Worm (Caenorhabditis elegans) whole organism, late embryonic: ENCODE measurements around the gene srbc-39.

Experiments used
- K02D7.2 ChIP-seq: sonication (generic microtip); optimal IDR thresholded peaks from 2 replicates; lab custom pipeline; 2017; ENCODE audit warnings: mild to moderate bottlenecking, missing genetic modification characterization, missing compliant biosample characterization
- ama-1 ChIP-seq: fragments of 150-350 bp; optimal IDR thresholded peaks from 2 replicates; lab custom pipeline; 2014
- ceh-22 ChIP-seq: sonication (generic microtip); optimal IDR thresholded peaks from 2 replicates; lab custom pipeline; 2017; ENCODE audit warnings: missing biosample characterization, missing genetic modification characterization
- ceh-45 ChIP-seq: fragments of 200-800 bp; sonication (Bioruptor generic); IDR thresholded peaks from 2 replicates; pipeline ENCODE4 v1.3.6; 2022; ENCODE audit warnings: missing genetic modification reagents, missing genetic modification characterization, missing compliant biosample characterization
- ceh-9 ChIP-seq: sonication (generic microtip); optimal IDR thresholded peaks from 2 replicates; lab custom pipeline; 2016; ENCODE audit warnings: mild to moderate bottlenecking, missing genetic modification characterization, inconsistent platforms, missing compliant biosample characterization
- elt-4 ChIP-seq: sonication (generic microtip); optimal IDR thresholded peaks from 2 replicates; lab custom pipeline; 2016; ENCODE audit warnings: missing genetic modification characterization, missing compliant biosample characterization
- ets-4 ChIP-seq: sonication (generic microtip); optimal IDR thresholded peaks from 2 replicates; lab custom pipeline; 2016; ENCODE audit warnings: missing genetic modification characterization, missing compliant biosample characterization
- lin-11 ChIP-seq: fragments of 200-800 bp; sonication (Bioruptor generic); optimal IDR thresholded peaks from 2 replicates; lab custom pipeline; 2018; ENCODE audit warnings: mild to moderate bottlenecking, missing genetic modification characterization, missing compliant biosample characterization
- npax-4 ChIP-seq: sonication (generic microtip); optimal IDR thresholded peaks from 2 replicates; lab custom pipeline; 2016; ENCODE audit warnings: missing genetic modification characterization, missing compliant biosample characterization
- odd-2 ChIP-seq: sonication (generic microtip); optimal IDR thresholded peaks from 2 replicates; lab custom pipeline; 2017; ENCODE audit warnings: antibody characterized with exemption, mild to moderate bottlenecking, missing genetic modification characterization, missing compliant biosample characterization
- pqm-1 ChIP-seq: sonication (generic microtip); optimal IDR thresholded peaks from 2 replicates; lab custom pipeline; 2016; ENCODE audit warnings: missing genetic modification characterization, missing compliant biosample characterization
- pros-1 ChIP-seq: fragments of 150-350 bp; optimal IDR thresholded peaks from 2 replicates; lab custom pipeline; 2014; ENCODE audit warnings: missing biosample characterization, missing genetic modification reagents, missing genetic modification characterization
- tbx-2 ChIP-seq: sonication (generic microtip); optimal IDR thresholded peaks from 2 replicates; lab custom pipeline; 2016; ENCODE audit warnings: missing genetic modification characterization, missing compliant biosample characterization

- TF ChIP-seq ama-1: no peak
- TF ChIP-seq pqm-1 (tag; lab: Kevin White, UChicago): no peak
- no peak for TF ChIP-seq ceh-22 (tag; lab: Kevin White, UChicago)
- no peak for TF ChIP-seq elt-4
- no peak for TF ChIP-seq pros-1 (tag; lab: Kevin White, UChicago)
- no peak for TF ChIP-seq ceh-9 (tag; lab: Kevin White, UChicago)
- TF ChIP-seq K02D7.2 (tag; lab: Kevin White, UChicago): no peak
- no peak for TF ChIP-seq lin-11
- TF ChIP-seq odd-2: no peak
- TF ChIP-seq tbx-2 (tag; lab: Kevin White, UChicago): no peak
- no peak for TF ChIP-seq npax-4
- TF ChIP-seq ceh-45: no peak
- TF ChIP-seq ets-4 (tag; lab: Kevin White, UChicago): no peak
These were observed 21.3 kb downstream of the srbc-39 start for ce11 chrV:730216-730615.
